Fruit fly (Drosophila melanogaster) whole organism, embryonic: Measurements from ENCODE around the gene Ndfip.

Source experiments
- Bgb ChIP-seq: fragments of 200-800 bp; sonication (Bioruptor generic); IDR thresholded peaks from 2 replicates; pipeline ENCODE4 v1.3.6; 2022; ENCODE audit warnings: missing biosample characterization, missing genetic modification characterization; ENCODE audit not compliant: partially characterized antibody
- CG10321 ChIP-seq: fragments of 200-800 bp; sonication (Bioruptor generic); IDR thresholded peaks from 2 replicates; pipeline ENCODE4 v1.3.6; 2022; ENCODE audit warnings: missing biosample characterization, missing genetic modification characterization
- CG11695 ChIP-seq: fragments of 200-800 bp; sonication (Bioruptor generic); IDR thresholded peaks from 3 replicates; pipeline ENCODE4 v1.3.6; 2022; ENCODE audit warnings: missing biosample characterization, missing genetic modification characterization
- CG14667 ChIP-seq: fragments of 200-800 bp; sonication (Bioruptor generic); IDR thresholded peaks from 2 replicates; pipeline ENCODE4 v1.3.6; 2022; ENCODE audit warnings: missing biosample characterization, missing genetic modification characterization
- CG15601 ChIP-seq: fragments of 200-800 bp; sonication (Bioruptor generic); optimal IDR thresholded peaks from 3 replicates; lab custom pipeline; 2019; ENCODE audit warnings: missing biosample characterization, mild to moderate bottlenecking, missing genetic modification characterization, moderate library complexity
- CG17186 ChIP-seq: fragments of 200-800 bp; sonication (Bioruptor generic); optimal IDR thresholded peaks from 3 replicates; lab custom pipeline; 2017; ENCODE audit warnings: missing biosample characterization, missing genetic modification reagents, missing genetic modification characterization
- CG17359 ChIP-seq: fragments of 200-800 bp; sonication (Bioruptor generic); optimal IDR thresholded peaks from 3 replicates; lab custom pipeline; 2018; ENCODE audit warnings: missing biosample characterization, mild to moderate bottlenecking, missing genetic modification characterization, moderate library complexity
- CG2678 ChIP-seq: fragments of 200-800 bp; sonication (Bioruptor generic); optimal IDR thresholded peaks from 3 replicates; lab custom pipeline; 2019; ENCODE audit warnings: missing biosample characterization, mild to moderate bottlenecking, missing genetic modification characterization, moderate library complexity
- CG3163 ChIP-seq: fragments of 200-800 bp; sonication (Bioruptor generic); optimal IDR thresholded peaks from 3 replicates; lab custom pipeline; 2016; ENCODE audit warnings: missing biosample characterization, missing genetic modification characterization
- CG32767 ChIP-seq: fragments of 200-800 bp; sonication (Bioruptor generic); IDR thresholded peaks from 2 replicates; pipeline ENCODE4 v1.3.6; 2022; ENCODE audit warnings: missing biosample characterization, missing genetic modification characterization
- CG33557 ChIP-seq: fragments of 200-800 bp; sonication (Bioruptor generic); optimal IDR thresholded peaks from 2 replicates; lab custom pipeline; 2019; ENCODE audit warnings: missing biosample characterization, mild to moderate bottlenecking, missing genetic modification characterization, moderate library complexity
- CG3995 ChIP-seq: fragments of 200-800 bp; sonication (Bioruptor generic); optimal IDR thresholded peaks from 3 replicates; lab custom pipeline; 2016; ENCODE audit warnings: missing biosample characterization, missing genetic modification characterization
- CG43689 ChIP-seq: fragments of 200-800 bp; sonication (Bioruptor generic); IDR thresholded peaks from 2 replicates; pipeline ENCODE4 v1.3.6; 2022; ENCODE audit warnings: missing biosample characterization, missing genetic modification characterization
- CG4707 ChIP-seq: fragments of 200-800 bp; sonication (Bioruptor generic); optimal IDR thresholded peaks from 2 replicates; lab custom pipeline; 2018; ENCODE audit warnings: missing biosample characterization, mild to moderate bottlenecking, missing genetic modification characterization, moderate library complexity
- CG6654 ChIP-seq: fragments of 200-800 bp; sonication (Bioruptor generic); optimal IDR thresholded peaks from 2 replicates; lab custom pipeline; 2017; ENCODE audit warnings: missing biosample characterization, mild to moderate bottlenecking, missing genetic modification characterization
- CG6813 ChIP-seq: fragments of 200-800 bp; sonication (Bioruptor generic); optimal IDR thresholded peaks from 2 replicates; lab custom pipeline; 2017; ENCODE audit warnings: missing biosample characterization, missing genetic modification characterization, mild to moderate bottlenecking, moderate library complexity, missing genetic modification reagents
- CG7786 ChIP-seq: fragments of 200-800 bp; sonication (Bioruptor generic); optimal IDR thresholded peaks from 2 replicates; lab custom pipeline; 2016; ENCODE audit warnings: missing biosample characterization, missing genetic modification characterization
- CG8388 ChIP-seq: fragments of 200-800 bp; sonication (Bioruptor generic); optimal IDR thresholded peaks from 2 replicates; lab custom pipeline; 2019; ENCODE audit warnings: missing biosample characterization, mild to moderate bottlenecking, missing genetic modification characterization, moderate library complexity
- CG8765 ChIP-seq: fragments of 200-800 bp; sonication (Bioruptor generic); IDR thresholded peaks from 2 replicates; pipeline ENCODE4 v1.3.6; 2022; ENCODE audit warnings: missing biosample characterization, missing genetic modification characterization
- CG9727 ChIP-seq: fragments of 200-800 bp; sonication (Bioruptor generic); optimal IDR thresholded peaks from 3 replicates; lab custom pipeline; 2017; ENCODE audit warnings: missing biosample characterization, mild to moderate bottlenecking, missing genetic modification characterization
- CHES-1-like ChIP-seq: fragments of 200-800 bp; sonication (Bioruptor generic); optimal IDR thresholded peaks from 2 replicates; lab custom pipeline; 2016; ENCODE audit warnings: missing biosample characterization, missing genetic modification characterization
- Chrac-16 ChIP-seq: fragments of 200-800 bp; sonication (Bioruptor generic); optimal IDR thresholded peaks from 3 replicates; lab custom pipeline; 2016; ENCODE audit warnings: missing biosample characterization, missing genetic modification characterization
- CoRest ChIP-seq: fragments of 200-800 bp; sonication (Bioruptor generic); optimal IDR thresholded peaks from 3 replicates; lab custom pipeline; 2018; ENCODE audit warnings: missing biosample characterization, mild to moderate bottlenecking, missing genetic modification characterization, moderate library complexity
- D19A ChIP-seq: fragments of 200-800 bp; optimal IDR thresholded peaks from 3 replicates; lab custom pipeline; 2019; ENCODE audit warnings: missing biosample characterization, mild to moderate bottlenecking, missing genetic modification characterization, moderate library complexity
- Deaf1 ChIP-seq: fragments of 200-800 bp; optimal IDR thresholded peaks from 3 replicates; lab custom pipeline; 2019; ENCODE audit warnings: missing biosample characterization, mild to moderate bottlenecking, missing genetic modification characterization, moderate library complexity
- Eip74EF ChIP-seq, 2 experiments: fragments of 200-800 bp in 1 of 2; fragments of >200 bp in 1 of 2; sonication (Bioruptor generic) in 1 of 2; optimal IDR thresholded peaks; 2 replicates each; lab custom pipeline; 2017 to 2019; ENCODE audit warnings: missing biosample characterization in 2 of 2, missing genetic modification characterization in 2 of 2, mild to moderate bottlenecking in 1 of 2, moderate library complexity in 1 of 2
- HLH4C ChIP-seq: fragments of 200-800 bp; sonication (Bioruptor generic); IDR thresholded peaks from 3 replicates; pipeline ENCODE4 v1.3.6; 2022; ENCODE audit warnings: missing biosample characterization, missing genetic modification characterization; ENCODE audit not compliant: partially characterized antibody
- NFAT ChIP-seq: fragments of 200-800 bp; sonication (Bioruptor generic); IDR thresholded peaks from 2 replicates; pipeline ENCODE4 v1.3.6; 2022; ENCODE audit warnings: missing biosample characterization, missing genetic modification characterization
- Optix ChIP-seq: fragments of 200-800 bp; sonication (Bioruptor generic); IDR thresholded peaks from 3 replicates; pipeline ENCODE4 v1.3.6; 2022; ENCODE audit warnings: missing biosample characterization, missing genetic modification characterization
- Rx ChIP-seq: fragments of 200-800 bp; sonication (Bioruptor generic); IDR thresholded peaks from 2 replicates; pipeline ENCODE4 v1.3.6; 2022; ENCODE audit warnings: missing biosample characterization, missing genetic modification characterization
- Sox102F ChIP-seq: fragments of 200-800 bp; sonication (Bioruptor generic); optimal IDR thresholded peaks from 2 replicates; lab custom pipeline; 2018; ENCODE audit warnings: missing biosample characterization, mild to moderate bottlenecking, missing genetic modification characterization, moderate library complexity
- bsh ChIP-seq, 2 experiments: fragments of 200-800 bp; sonication (Bioruptor generic); optimal IDR thresholded peaks; 2 replicates each; lab custom pipeline; 2017 to 2018; ENCODE audit warnings: mild to moderate bottlenecking in 2 of 2, missing biosample characterization in 2 of 2, missing genetic modification characterization in 2 of 2, moderate library complexity in 1 of 2
- cg ChIP-seq: fragments of 200-800 bp; sonication (Bioruptor generic); optimal IDR thresholded peaks from 3 replicates; lab custom pipeline; 2019; ENCODE audit warnings: missing biosample characterization, mild to moderate bottlenecking, missing genetic modification characterization, moderate library complexity
- chinmo ChIP-seq: fragments of 200-800 bp; sonication (Bioruptor generic); IDR thresholded peaks from 4 replicates; pipeline ENCODE4 v1.3.6; 2022; ENCODE audit warnings: missing biosample characterization, missing genetic modification characterization; ENCODE audit not compliant: partially characterized antibody
- crc ChIP-seq: fragments of 200-800 bp; sonication (Bioruptor generic); optimal IDR thresholded peaks from 2 replicates; lab custom pipeline; 2016; ENCODE audit warnings: missing biosample characterization, missing genetic modification characterization
- dmrt11E ChIP-seq: fragments of 200-800 bp; sonication (Bioruptor generic); optimal IDR thresholded peaks from 3 replicates; lab custom pipeline; 2018; ENCODE audit warnings: missing biosample characterization, mild to moderate bottlenecking, missing genetic modification characterization, moderate library complexity
- dpn ChIP-seq, 2 experiments: fragments of 200-800 bp; sonication (Bioruptor generic); optimal IDR thresholded peaks; 3 replicates each; lab custom pipeline; 2016; ENCODE audit warnings: missing biosample characterization in 2 of 2, missing genetic modification characterization in 2 of 2
- ftz-f1 ChIP-seq: fragments of 200-800 bp; sonication (Bioruptor generic); optimal IDR thresholded peaks from 2 replicates; lab custom pipeline; 2016; ENCODE audit warnings: missing biosample characterization, missing genetic modification characterization
- lbe ChIP-seq: fragments of 200-800 bp; sonication (Bioruptor generic); optimal IDR thresholded peaks from 2 replicates; lab custom pipeline; 2016; ENCODE audit warnings: missing biosample characterization, mild to moderate bottlenecking, missing genetic modification characterization
- nau ChIP-seq: fragments of 200-800 bp; sonication (Bioruptor generic); optimal IDR thresholded peaks from 3 replicates; lab custom pipeline; 2017; ENCODE audit warnings: missing biosample characterization, mild to moderate bottlenecking, missing genetic modification characterization, missing genetic modification reagents
- pb ChIP-seq: fragments of 200-800 bp; sonication (Bioruptor generic); optimal IDR thresholded peaks from 3 replicates; lab custom pipeline; 2016; ENCODE audit warnings: missing biosample characterization, missing genetic modification characterization
- pho ChIP-seq: fragments of 200-800 bp; sonication (Bioruptor generic); optimal IDR thresholded peaks from 2 replicates; lab custom pipeline; 2016; ENCODE audit warnings: missing biosample characterization, missing genetic modification characterization
- repo ChIP-seq: fragments of 200-800 bp; sonication (Bioruptor generic); optimal IDR thresholded peaks from 2 replicates; lab custom pipeline; 2016; ENCODE audit warnings: missing biosample characterization, missing genetic modification characterization
- sisA ChIP-seq: fragments of 200-800 bp; sonication (Bioruptor generic); IDR thresholded peaks from 2 replicates; pipeline ENCODE4 v1.3.6; 2022; ENCODE audit warnings: missing biosample characterization, missing genetic modification characterization
- sqz ChIP-seq: fragments of 200-800 bp; sonication (Bioruptor generic); optimal IDR thresholded peaks from 3 replicates; lab custom pipeline; 2018; ENCODE audit warnings: missing biosample characterization, mild to moderate bottlenecking, missing genetic modification characterization
- sug ChIP-seq: fragments of 200-800 bp; optimal IDR thresholded peaks from 2 replicates; lab custom pipeline; 2019; ENCODE audit warnings: missing biosample characterization, mild to moderate bottlenecking, missing genetic modification characterization, moderate library complexity
- trh ChIP-seq: fragments of 200-800 bp; sonication (Bioruptor generic); optimal IDR thresholded peaks from 2 replicates; lab custom pipeline; 2016; ENCODE audit warnings: missing biosample characterization, missing genetic modification characterization
- usp ChIP-seq: fragments of >200 bp; optimal IDR thresholded peaks from 2 replicates; lab custom pipeline; 2017; ENCODE audit warnings: missing biosample characterization, missing genetic modification characterization
- wek ChIP-seq: fragments of 200-800 bp; sonication (Bioruptor generic); optimal IDR thresholded peaks from 3 replicates; lab custom pipeline; 2018; ENCODE audit warnings: missing biosample characterization, mild to moderate bottlenecking, missing genetic modification characterization, moderate library complexity
- z ChIP-seq: fragments of 200-800 bp; sonication (Bioruptor generic); IDR thresholded peaks from 3 replicates; pipeline ENCODE4 v1.3.6; 2022; ENCODE audit warnings: missing biosample characterization, missing genetic modification characterization

The Ndfip gene

DNA sequence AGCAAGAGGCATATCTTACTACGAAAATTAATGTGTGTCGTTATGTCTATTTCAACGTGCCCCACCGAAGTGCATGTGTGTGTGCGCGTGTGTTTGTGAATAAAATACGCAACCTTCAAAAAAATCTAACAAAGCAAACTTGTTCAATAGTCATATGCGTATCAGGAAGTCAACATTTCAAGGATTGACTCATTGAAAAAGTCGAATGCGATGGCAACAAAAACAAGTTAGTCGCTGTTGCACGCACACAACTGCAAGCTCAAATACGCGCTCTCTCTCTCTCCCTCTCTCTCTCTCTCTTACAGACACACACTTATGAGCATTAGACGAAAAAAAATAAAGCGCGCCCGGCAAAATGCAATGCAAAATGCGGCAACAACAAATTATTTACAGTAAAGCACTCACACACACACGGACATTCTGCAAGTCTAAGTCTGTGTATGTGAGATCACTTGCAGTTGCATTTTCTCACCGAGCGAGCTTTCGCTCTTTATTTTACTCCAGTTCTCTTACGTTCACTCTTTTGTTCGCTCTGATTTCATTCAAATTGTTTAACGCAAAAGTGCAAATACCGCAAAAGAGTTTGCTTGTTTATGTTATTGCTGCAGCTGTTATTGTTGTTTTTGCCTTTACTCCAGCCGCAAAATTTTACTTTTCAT is 47.3 kb downstream of the Ndfip start (continued):
- TF ChIP-seq CG6654 (GFP tag; lab: Kevin White, UChicago) (no peak), pb (GFP tag; lab: Kevin White, UChicago) (no peak), sisA (GFP tag; lab: Robert Waterston, UW) (no peak), CG14667 (GFP tag; lab: Robert Waterston, UW) (no peak), lbe (GFP tag; lab: Kevin White, UChicago) (peak; percentile 45), HLH4C (no peak), CG43689 (GFP tag; lab: Robert Waterston, UW) (no peak), pho (GFP tag; lab: Kevin White, UChicago) (no peak), CG32767 (GFP tag; lab: Robert Waterston, UW) (no peak), D19A (tag; lab: Kevin White, UChicago) (no peak), Sox102F (GFP tag; lab: Kevin White, UChicago) (no peak), crc (no peak), CG11695 (GFP tag; lab: Robert Waterston, UW) (no peak), Chrac-16 (GFP tag; lab: Kevin White, UChicago) (no peak), CG2678 (tag; lab: Kevin White, UChicago) (no peak), trh (GFP tag; lab: Kevin White, UChicago) (no peak), chinmo (peak; percentile 93; the same call in 3 of the 4 replicates), sqz (peak; percentile 67), CG4707 (GFP tag; lab: Kevin White, UChicago) (no peak), CG17186 (GFP tag; lab: Kevin White, UChicago) (no peak), dmrt11E (no peak), CG3163 (GFP tag; lab: Kevin White, UChicago) (peak; percentile 92), Bgb (GFP tag; lab: Robert Waterston, UW) (no peak), CG7786 (GFP tag; lab: Kevin White, UChicago) (no peak), CG33557 (GFP tag; lab: Kevin White, UChicago) (no peak), Rx (GFP tag; lab: Robert Waterston, UW) (no peak), CG15601 (tag; lab: Kevin White, UChicago) (no peak), bsh (GFP tag; optimal IDR thresholded peaks at IDR 0.05; lab: Kevin White, UChicago) (peak in 1 of 2 experiments; percentile 27), Deaf1 (no peak), CG8765 (GFP tag; lab: Robert Waterston, UW) (no peak), sug (tag; lab: Kevin White, UChicago) (no peak), dpn (GFP tag; optimal IDR thresholded peaks at IDR 0.05; lab: Kevin White, UChicago) (no peak), Optix (GFP tag; lab: Robert Waterston, UW) (no peak), CG10321 (GFP tag; lab: Robert Waterston, UW) (no peak), CoRest (tag; lab: Kevin White, UChicago) (no peak), ftz-f1 (GFP tag; lab: Kevin White, UChicago) (peak; percentile 14), CG6813 (GFP tag; lab: Kevin White, UChicago) (no peak), repo (GFP tag; lab: Kevin White, UChicago) (no peak), Eip74EF (GFP tag; optimal IDR thresholded peaks at IDR 0.05; lab: Kevin White, UChicago) (peak in 1 of 2 experiments; percentile 98), nau (GFP tag; lab: Kevin White, UChicago) (no peak), NFAT (GFP tag; lab: Robert Waterston, UW) (no peak), wek (GFP tag; lab: Kevin White, UChicago) (no peak), CG17359 (no peak), CG9727 (GFP tag; lab: Kevin White, UChicago) (no peak), CG3995 (GFP tag; lab: Kevin White, UChicago) (no peak), z (GFP tag; lab: Robert Waterston, UW) (peak; percentile 73; the same call in 2 of the 3 replicates), CG8388 (GFP tag; lab: Kevin White, UChicago) (no peak), CHES-1-like (GFP tag; lab: Kevin White, UChicago) (no peak), usp (GFP tag; lab: Kevin White, UChicago) (no peak), cg (GFP tag; lab: Kevin White, UChicago) (peak; percentile 90)
